Worm (Caenorhabditis elegans): ENCODE results near the gene pals-34.

ce11 chrV:7971376-7971775 lies 15.1 kb upstream of the pals-34 start:
- TF ChIP-seq med-1 (GFP tag; optimal IDR thresholded peaks at IDR 0.05; ENCODE audit: insufficient read depth), result no peak
- no peak for TF ChIP-seq ztf-23 (GFP tag; IDR thresholded peaks at IDR 0.05)
- no peak for TF ChIP-seq tab-1 (GFP tag; IDR thresholded peaks at IDR 0.05)
- no peak for TF ChIP-seq ref-1 (GFP tag; conservative IDR thresholded peaks at IDR 0.05)
